Worm (Caenorhabditis elegans): Measurements from ENCODE around the gene epg-4.

Gene epg-4

ce11 chrIII:7165816-7166229, 16.1 kb upstream of the epg-4 start (continued):
- no peak for TF ChIP-seq daf-12 (tag; optimal IDR thresholded peaks at IDR 0.05)
- TF ChIP-seq unc-62 (GFP tag; optimal IDR thresholded peaks at IDR 0.05 in 1 of 2) = peak in 1 of 2 experiments; percentile 38
- no peak for TF ChIP-seq unc-62 (tag; optimal IDR thresholded peaks at IDR 0.05)
- no peak for TF ChIP-seq attf-4 (tag; optimal IDR thresholded peaks at IDR 0.05)
- no peak for TF ChIP-seq zip-11 (GFP tag; IDR thresholded peaks at IDR 0.05)
- TF ChIP-seq dmd-8 (GFP tag; IDR thresholded peaks at IDR 0.05) = no peak
- TF ChIP-seq dmd-9 (GFP tag; IDR thresholded peaks at IDR 0.05) = no peak
- TF ChIP-seq nhr-11 (tag; optimal IDR thresholded peaks at IDR 0.05) = peak; percentile 35
- peak; percentile 53 for TF ChIP-seq gei-8 (GFP tag; optimal IDR thresholded peaks at IDR 0.05)
- TF ChIP-seq snpc-1.2 (GFP tag; IDR thresholded peaks at IDR 0.05) = no peak
- TF ChIP-seq pha-4 (GFP tag; IDR thresholded peaks at IDR 0.05) = no peak
- peak; percentile 9 for TF ChIP-seq pha-4 (tag; optimal IDR thresholded peaks at IDR 0.05)
- no peak for TF ChIP-seq zfp-3 (GFP tag; conservative IDR thresholded peaks at IDR 0.05)
- TF ChIP-seq spr-3 (GFP tag; optimal IDR thresholded peaks at IDR 0.05) = no peak
- TF ChIP-seq mxl-3 (GFP tag; optimal IDR thresholded peaks at IDR 0.05) = peak; percentile 67
- TF ChIP-seq unc-130 (GFP tag; optimal IDR thresholded peaks at IDR 0.05) = no peak
- peak; percentile 96 for TF ChIP-seq pqm-1 (tag; optimal IDR thresholded peaks at IDR 0.05)
- no peak for TF ChIP-seq duxl-1 (tag; optimal IDR thresholded peaks at IDR 0.05; ENCODE audit: poor library complexity)
- TF ChIP-seq unc-39 (tag; optimal IDR thresholded peaks at IDR 0.05) = no peak
- TF ChIP-seq lim-7 (GFP tag; IDR thresholded peaks at IDR 0.05) = no peak
- TF ChIP-seq ZK337.2 (GFP tag; IDR thresholded peaks at IDR 0.05) = no peak
- TF ChIP-seq ceh-32 (tag; optimal IDR thresholded peaks at IDR 0.05; ENCODE audit: poor library complexity) = no peak
- TF ChIP-seq hmg-1.1 (GFP tag; IDR thresholded peaks at IDR 0.05) = peak; percentile 8; the same call in 1 of the 2 replicates
- TF ChIP-seq hif-1 (tag; optimal IDR thresholded peaks at IDR 0.05) = peak in 1 of 2 experiments; percentile 63
- TF ChIP-seq nhr-77 (tag; optimal IDR thresholded peaks at IDR 0.05) = peak; percentile 2
- no peak for TF ChIP-seq ztf-11 (tag; optimal IDR thresholded peaks at IDR 0.05)
- no peak for TF ChIP-seq madf-9 (GFP tag; conservative IDR thresholded peaks at IDR 0.05)
- TF ChIP-seq mep-1 (tag; optimal IDR thresholded peaks at IDR 0.05) = peak; percentile 66
- TF ChIP-seq snpc-4 (tag; optimal IDR thresholded peaks at IDR 0.05) = no peak
- no peak for TF ChIP-seq sdz-12 (GFP tag; optimal IDR thresholded peaks at IDR 0.05)
- no peak for TF ChIP-seq Y48G9A.11 (GFP tag; IDR thresholded peaks at IDR 0.05)
- no peak for TF ChIP-seq nhr-111 (GFP tag; optimal IDR thresholded peaks at IDR 0.05)
- TF ChIP-seq tra-1 (GFP tag; IDR thresholded peaks at IDR 0.05) = no peak
- TF ChIP-seq arid-1 (GFP tag; conservative IDR thresholded peaks at IDR 0.05) = no peak
- peak; percentile 87 for TF ChIP-seq nhr-28 (tag; optimal IDR thresholded peaks at IDR 0.05)
- TF ChIP-seq nhr-25 (tag; optimal IDR thresholded peaks at IDR 0.05; ENCODE audit: borderline replicate concordance, insufficient read depth) = no peak
- TF ChIP-seq daf-19 (GFP tag; conservative IDR thresholded peaks at IDR 0.05) = no peak
- no peak for TF ChIP-seq ama-1 (optimal IDR thresholded peaks at IDR 0.05)
- peak; percentile 60 for TF ChIP-seq nhr-48 (tag; optimal IDR thresholded peaks at IDR 0.05)
- no peak for TF ChIP-seq nhr-76 (tag; optimal IDR thresholded peaks at IDR 0.05)
- no peak for TF ChIP-seq ztf-7 (tag; optimal IDR thresholded peaks at IDR 0.05)
- TF ChIP-seq T20F7.1 (GFP tag; optimal IDR thresholded peaks at IDR 0.05) = peak; percentile 63
- no peak for TF ChIP-seq set-16 (GFP tag; IDR thresholded peaks at IDR 0.05)
- no peak for TF ChIP-seq F10B5.3 (tag; optimal IDR thresholded peaks at IDR 0.05)
- TF ChIP-seq zip-2 (tag; optimal IDR thresholded peaks at IDR 0.05) = no peak
- no peak for TF ChIP-seq ceh-62 (tag; optimal IDR thresholded peaks at IDR 0.05)
- TF ChIP-seq ctbp-1 (GFP tag; IDR thresholded peaks at IDR 0.05) = no peak
- no peak for TF ChIP-seq fos-1 (tag; optimal IDR thresholded peaks at IDR 0.05)
- TF ChIP-seq dve-1 (tag; optimal IDR thresholded peaks at IDR 0.05; ENCODE audit: insufficient read depth) = peak; percentile 72
- peak; percentile 26 for TF ChIP-seq lin-38 (GFP tag; IDR thresholded peaks at IDR 0.05)
- TF ChIP-seq lin-1 (GFP tag; IDR thresholded peaks at IDR 0.05) = peak; percentile 67
- TF ChIP-seq Y75B8A.6 (GFP tag; IDR thresholded peaks at IDR 0.05) = no peak
- no peak for TF ChIP-seq Y105C5A.15 (GFP tag; IDR thresholded peaks at IDR 0.05)
